Fruit fly (Drosophila melanogaster): ENCODE results near the gene Cpr72Ea.

Gene Cpr72Ea

dm6 chr3L:16380770-16381169, 18.4 kb downstream of the Cpr72Ea start:
- no peak for TF ChIP-seq Hr78 (GFP tag; optimal IDR thresholded peaks at IDR 0.05)
- no peak for TF ChIP-seq Dif (GFP tag; optimal IDR thresholded peaks at IDR 0.05; ENCODE audit: partially characterized antibody)
- TF ChIP-seq sv (GFP tag; optimal IDR thresholded peaks at IDR 0.05), result peak; percentile 51
- TF ChIP-seq N (GFP tag; optimal IDR thresholded peaks at IDR 0.05), result no peak
- no peak for TF ChIP-seq dsf (GFP tag; optimal IDR thresholded peaks at IDR 0.05; ENCODE audit: borderline replicate concordance)
- peak in 1 of 2 experiments; percentile 55 for TF ChIP-seq foxo (GFP tag; optimal IDR thresholded peaks at IDR 0.05)
- no peak for TF ChIP-seq woc (GFP tag; optimal IDR thresholded peaks at IDR 0.05)
- peak; percentile 46 for TF ChIP-seq rgr (GFP tag; optimal IDR thresholded peaks at IDR 0.05)
- no peak for TF ChIP-seq sage (GFP tag; optimal IDR thresholded peaks at IDR 0.05)
- TF ChIP-seq OdsH (GFP tag; optimal IDR thresholded peaks at IDR 0.05), result peak; percentile 36
- TF ChIP-seq fru (GFP tag; optimal IDR thresholded peaks at IDR 0.05), result peak; percentile 10
- TF ChIP-seq h (GFP tag; optimal IDR thresholded peaks at IDR 0.05), result peak; percentile 50
- no peak for TF ChIP-seq psq (GFP tag; optimal IDR thresholded peaks at IDR 0.05)
- TF ChIP-seq ey (GFP tag; optimal IDR thresholded peaks at IDR 0.05), result peak; percentile 43
- TF ChIP-seq Abd-B (GFP tag; optimal IDR thresholded peaks at IDR 0.05), result no peak
- no peak for TF ChIP-seq lola (GFP tag; optimal IDR thresholded peaks at IDR 0.05)
- peak; percentile 25 for TF ChIP-seq br (GFP tag; optimal IDR thresholded peaks at IDR 0.05)
- no peak for TF ChIP-seq GATAd (GFP tag; optimal IDR thresholded peaks at IDR 0.05)
- no peak for TF ChIP-seq Sp1 (GFP tag; optimal IDR thresholded peaks at IDR 0.05)

- TF ChIP-seq fru (GFP tag; optimal IDR thresholded peaks at IDR 0.05), result peak; percentile 31
- no peak for TF ChIP-seq HLH106 (tag; optimal IDR thresholded peaks at IDR 0.05)
- TF ChIP-seq GATAd (GFP tag; optimal IDR thresholded peaks at IDR 0.05), result peak; percentile 96
- no peak for TF ChIP-seq dmrt93B (GFP tag; optimal IDR thresholded peaks at IDR 0.05)
- no peak for TF ChIP-seq Hr83 (GFP tag; optimal IDR thresholded peaks at IDR 0.05; ENCODE audit: poor library complexity, severe bottlenecking)
- peak; percentile 10 for TF ChIP-seq Myc (optimal IDR thresholded peaks at IDR 0.05)
These were observed 18.9 kb downstream of the Cpr72Ea start, which contains the start of gene Agpat4 for dm6 chr3L:16381184-16381797. TSS of gene Agpat4 (minus strand) at chr3L:16381570.

- no peak for TF ChIP-seq Rel (GFP tag; optimal IDR thresholded peaks at IDR 0.05)
- peak; percentile 1 for TF ChIP-seq Rel (tag; optimal IDR thresholded peaks at IDR 0.05)
- TF ChIP-seq Dif (GFP tag; optimal IDR thresholded peaks at IDR 0.05; ENCODE audit: partially characterized antibody), result no peak
These were observed 20.7 kb downstream of the Cpr72Ea start for dm6 chr3L:16383056-16383455.

dm6 chr3L:16384145-16384705, 21.8 kb downstream of the Cpr72Ea start:
- peak; percentile 12 for TF ChIP-seq h (GFP tag; optimal IDR thresholded peaks at IDR 0.05)
- TF ChIP-seq woc (GFP tag; optimal IDR thresholded peaks at IDR 0.05), result no peak

dm6 chr3L:16385252-16385879, 23.0 kb downstream of the Cpr72Ea start:
- TF ChIP-seq CrebA (GFP tag; optimal IDR thresholded peaks at IDR 0.05; ENCODE audit: borderline replicate concordance) (peak; percentile 87), jim (GFP tag; optimal IDR thresholded peaks at IDR 0.05) (no peak), N (GFP tag; optimal IDR thresholded peaks at IDR 0.05) (peak; percentile 38), h (GFP tag; optimal IDR thresholded peaks at IDR 0.05) (peak; percentile 66), Dif (GFP tag; optimal IDR thresholded peaks at IDR 0.05; ENCODE audit: partially characterized antibody) (no peak), Hnf4 (GFP tag; optimal IDR thresholded peaks at IDR 0.05) (peak; percentile 29), Sp1 (GFP tag; optimal IDR thresholded peaks at IDR 0.05) (peak; percentile 14), dmrt93B (GFP tag; optimal IDR thresholded peaks at IDR 0.05) (no peak), br (GFP tag; optimal IDR thresholded peaks at IDR 0.05) (peak; percentile 2), Rel (GFP tag; optimal IDR thresholded peaks at IDR 0.05) (peak; percentile 3), Rel (tag; optimal IDR thresholded peaks at IDR 0.05) (peak; percentile 62), OdsH (GFP tag; optimal IDR thresholded peaks at IDR 0.05) (peak; percentile 43), woc (GFP tag; optimal IDR thresholded peaks at IDR 0.05) (peak; percentile 0)
